Worm (Caenorhabditis elegans) whole organism, L1 larva: ENCODE data around the gene Y48A6B.3.
A peak's percentile ranks its signal among the peaks of the same experiment; 100 is the strongest.

Source experiments
- C04F5.9 ChIP-seq: sonication (generic microtip); optimal IDR thresholded peaks from 2 replicates; lab custom pipeline; 2016; ENCODE audit warnings: missing genetic modification characterization, missing compliant biosample characterization
- C34B4.2 ChIP-seq: sonication (generic microtip); optimal IDR thresholded peaks from 2 replicates; lab custom pipeline; 2017; ENCODE audit warnings: mild to moderate bottlenecking, missing genetic modification characterization, missing compliant biosample characterization
- Y116A8C.19 ChIP-seq: sonication (generic microtip); optimal IDR thresholded peaks from 2 replicates; lab custom pipeline; 2016; ENCODE audit warnings: missing compliant biosample characterization, missing genetic modification characterization, borderline replicate concordance
- aha-1 ChIP-seq: fragments of 150-350 bp; optimal IDR thresholded peaks from 2 replicates; lab custom pipeline; 2014; ENCODE audit warnings: missing biosample characterization, missing genetic modification characterization
- alr-1 ChIP-seq: fragments of 200-800 bp; sonication (Bioruptor generic); optimal IDR thresholded peaks from 2 replicates; lab custom pipeline; 2018; ENCODE audit warnings: borderline replicate concordance, mild to moderate bottlenecking, missing genetic modification characterization, missing compliant biosample characterization
- ceh-90 ChIP-seq: sonication (generic microtip); optimal IDR thresholded peaks from 2 replicates; lab custom pipeline; 2016; ENCODE audit warnings: missing genetic modification characterization, missing compliant biosample characterization
- ces-1 ChIP-seq: fragments of 150-350 bp; optimal IDR thresholded peaks from 2 replicates; lab custom pipeline; 2014; ENCODE audit warnings: missing biosample characterization, missing genetic modification reagents, missing genetic modification characterization
- dsc-1 ChIP-seq: sonication (generic microtip); optimal IDR thresholded peaks from 2 replicates; lab custom pipeline; 2016; ENCODE audit warnings: mild to moderate bottlenecking, missing genetic modification characterization, missing compliant biosample characterization
- efl-3 ChIP-seq: fragments of 200-800 bp; sonication (Bioruptor generic); optimal IDR thresholded peaks from 2 replicates; lab custom pipeline; 2018; ENCODE audit warnings: mild to moderate bottlenecking, missing genetic modification characterization, missing compliant biosample characterization
- egl-13 ChIP-seq: sonication (generic microtip); optimal IDR thresholded peaks from 2 replicates; lab custom pipeline; 2016; ENCODE audit warnings: missing genotype, missing genetic modification reagents, missing genetic modification characterization, missing compliant biosample characterization
- egl-27 ChIP-seq, 2 experiments: fragments of 150-350 bp in 1 of 2; sonication (generic microtip); optimal IDR thresholded peaks; 3 replicates each; lab custom pipeline; 2017 to 2018; ENCODE audit warnings: missing biosample characterization in 2 of 2, missing genetic modification characterization in 2 of 2, missing genetic modification reagents in 2 of 2
- ets-5 ChIP-seq: fragments of 200-800 bp; sonication (Bioruptor generic); IDR thresholded peaks from 2 replicates; pipeline ENCODE4 v1.3.6; 2022; ENCODE audit warnings: missing genetic modification characterization, missing compliant biosample characterization
- fkh-4 ChIP-seq: sonication (generic microtip); optimal IDR thresholded peaks from 2 replicates; lab custom pipeline; 2016; ENCODE audit warnings: missing compliant biosample characterization, missing genetic modification characterization, borderline replicate concordance
- fkh-8 ChIP-seq: sonication (generic microtip); optimal IDR thresholded peaks from 2 replicates; lab custom pipeline; 2016; ENCODE audit warnings: mild to moderate bottlenecking, missing genetic modification characterization, missing compliant biosample characterization
- hpl-2 ChIP-seq: fragments of 150-350 bp; optimal IDR thresholded peaks from 2 replicates; lab custom pipeline; 2014; ENCODE audit warnings: missing biosample characterization, missing genetic modification reagents, missing genetic modification characterization
- isw-1 ChIP-seq: fragments of 200-800 bp; sonication (Bioruptor generic); IDR thresholded peaks from 2 replicates; pipeline ENCODE4 v1.3.6; 2022; ENCODE audit warnings: missing genetic modification characterization, missing compliant biosample characterization
- lin-13 ChIP-seq: fragments of 150-350 bp; optimal IDR thresholded peaks from 2 replicates; lab custom pipeline; 2014; ENCODE audit warnings: missing biosample characterization, missing genetic modification reagents, missing genetic modification characterization
- lin-35 ChIP-seq, 2 experiments: fragments of 150-350 bp; optimal IDR thresholded peaks; 2 replicates each; lab custom pipeline; 2014; ENCODE audit warnings: missing biosample characterization in 2 of 2, missing genetic modification characterization in 2 of 2, missing genetic modification reagents in 2 of 2
- lin-39 ChIP-seq: fragments of 150-350 bp; optimal IDR thresholded peaks from 2 replicates; lab custom pipeline; 2014; ENCODE audit warnings: missing biosample characterization, missing genetic modification reagents, missing genetic modification characterization
- lir-3 ChIP-seq: sonication (generic microtip); optimal IDR thresholded peaks from 2 replicates; lab custom pipeline; 2016; ENCODE audit warnings: mild to moderate bottlenecking, missing genetic modification characterization, moderate library complexity, missing compliant biosample characterization; ENCODE audit not compliant: poor library complexity
- nhr-19 ChIP-seq: fragments of 200-800 bp; sonication (Bioruptor generic); conservative IDR thresholded peaks from 2 replicates; pipeline ENCODE4 v1.3.6; 2022; ENCODE audit warnings: missing genetic modification characterization, missing compliant biosample characterization
- nhr-237 ChIP-seq: fragments of 150-350 bp; optimal IDR thresholded peaks from 2 replicates; lab custom pipeline; 2014; ENCODE audit warnings: missing biosample characterization, missing genetic modification characterization
- nhr-47 ChIP-seq: sonication (generic microtip); optimal IDR thresholded peaks from 2 replicates; lab custom pipeline; 2016; ENCODE audit warnings: mild to moderate bottlenecking, missing genetic modification characterization, moderate library complexity, missing compliant biosample characterization
- nhr-76 ChIP-seq: sonication (generic microtip); optimal IDR thresholded peaks from 2 replicates; lab custom pipeline; 2017; ENCODE audit warnings: missing biosample characterization, missing genetic modification characterization
- nhr-85 ChIP-seq: sonication (generic microtip); peaks from one replicate; lab custom pipeline; 2016; ENCODE audit warnings: missing genetic modification characterization, inconsistent platforms, missing compliant biosample characterization
- pag-3 ChIP-seq: sonication (generic microtip); optimal IDR thresholded peaks from 2 replicates; lab custom pipeline; 2017; ENCODE audit warnings: missing genetic modification characterization, mild to moderate bottlenecking, missing compliant biosample characterization, antibody characterized with exemption, borderline replicate concordance; ENCODE audit not compliant: insufficient read depth
- pax-3 ChIP-seq: fragments of 200-800 bp; sonication (Bioruptor generic); optimal IDR thresholded peaks from 2 replicates; lab custom pipeline; 2018; ENCODE audit warnings: mild to moderate bottlenecking, missing genetic modification characterization, moderate library complexity, missing compliant biosample characterization
- skn-1 ChIP-seq: fragments of 150-350 bp; optimal IDR thresholded peaks from 2 replicates; lab custom pipeline; 2014; ENCODE audit warnings: missing biosample characterization, missing genetic modification characterization
- snpc-4 ChIP-seq: fragments of 150-350 bp; optimal IDR thresholded peaks from 2 replicates; lab custom pipeline; 2014; ENCODE audit warnings: missing biosample characterization, missing genetic modification characterization
- unc-62 ChIP-seq: fragments of 150-350 bp; optimal IDR thresholded peaks from 2 replicates; lab custom pipeline; 2014; ENCODE audit warnings: missing biosample characterization, missing genetic modification reagents, missing genetic modification characterization
- unc-86 ChIP-seq: sonication (generic microtip); optimal IDR thresholded peaks from 2 replicates; lab custom pipeline; 2016; ENCODE audit warnings: missing genetic modification characterization, missing compliant biosample characterization
- unc-98 ChIP-seq: fragments of 200-800 bp; sonication (Bioruptor generic); IDR thresholded peaks from 2 replicates; pipeline ENCODE4 v1.3.6; 2022; ENCODE audit warnings: missing genetic modification characterization, missing compliant biosample characterization
- xbp-1 ChIP-seq: sonication (generic microtip); optimal IDR thresholded peaks from 2 replicates; lab custom pipeline; 2016; ENCODE audit warnings: missing genetic modification characterization, missing compliant biosample characterization
- zag-1 ChIP-seq: fragments of 150-350 bp; optimal IDR thresholded peaks from 2 replicates; lab custom pipeline; 2014; ENCODE audit warnings: missing biosample characterization, missing genetic modification characterization
- zip-4 ChIP-seq: fragments of 200-800 bp; sonication (Bioruptor generic); optimal IDR thresholded peaks from 2 replicates; lab custom pipeline; 2018; ENCODE audit warnings: mild to moderate bottlenecking, missing genetic modification characterization, moderate library complexity, missing compliant biosample characterization

Y48A6B.3 gene

DNA sequence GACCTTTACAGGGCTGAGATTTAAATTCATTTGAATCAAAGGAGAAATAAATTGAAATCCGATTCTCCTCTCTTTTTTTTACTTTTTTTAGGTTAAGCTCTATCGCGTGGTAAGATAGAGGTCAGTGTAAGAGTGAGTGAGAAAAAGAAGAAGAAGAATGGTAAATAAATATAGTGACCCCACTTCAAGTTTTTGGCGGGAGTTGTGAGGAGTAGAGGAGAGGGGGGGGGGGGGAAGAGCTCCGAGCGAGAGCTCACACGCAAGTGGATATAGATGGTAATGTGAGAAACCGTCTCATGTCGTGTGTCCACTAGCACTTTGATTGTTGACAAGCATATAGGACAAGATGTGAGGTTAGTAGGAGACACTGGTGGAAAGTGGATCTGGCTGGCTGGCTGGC, 41.0 kb upstream of the Y48A6B.3 start, which contains the start of gene W05B2.2:
W05B2.2 (minus strand) TSS at position 101 of the 400 bp plus-strand sequence.
- TF ChIP-seq lin-35 (GFP tag; optimal IDR thresholded peaks at IDR 0.05; lab: Kevin White, UChicago) (no peak), dsc-1 (tag; lab: Kevin White, UChicago) (no peak), isw-1 (GFP tag; lab: Robert Waterston, UW) (no peak), C04F5.9 (tag; lab: Kevin White, UChicago) (no peak), fkh-4 (tag; lab: Kevin White, UChicago) (no peak), unc-98 (GFP tag; lab: Robert Waterston, UW) (no peak), C34B4.2 (tag; lab: Kevin White, UChicago) (no peak), egl-13 (tag; lab: Kevin White, UChicago) (no peak), nhr-19 (GFP tag; lab: Robert Waterston, UW) (no peak), ceh-90 (tag; lab: Kevin White, UChicago) (no peak)

DNA sequence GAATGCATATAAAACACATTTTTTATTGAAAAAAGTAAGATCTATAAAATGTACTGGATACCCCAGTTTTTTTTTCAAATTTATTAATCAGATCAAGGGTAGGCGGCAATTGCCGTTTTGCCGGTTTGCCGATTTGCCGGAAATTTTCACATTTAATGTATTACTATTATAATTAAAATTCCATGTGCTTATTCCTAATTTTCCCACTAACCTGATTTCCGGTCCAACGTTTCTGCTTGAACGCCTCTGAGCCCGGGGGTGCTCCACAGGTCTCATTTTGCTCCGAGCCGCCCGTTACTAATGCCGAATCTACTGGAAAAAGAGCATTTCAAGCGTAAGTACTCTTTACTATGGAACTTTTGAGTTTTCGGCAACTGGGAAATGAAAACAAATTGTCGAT, 38.4 kb upstream of the Y48A6B.3 start, which contains the start of gene dhc-4:
dhc-4 (plus strand) TSS at position 301 of the 400 bp plus-strand sequence.
- TF ChIP-seq snpc-4 (tag; lab: Kevin White, UChicago) (no peak), unc-62 (GFP tag; lab: Kevin White, UChicago) (no peak), nhr-47 (no peak), nhr-85 (tag; lab: Kevin White, UChicago) (no peak), lin-39 (tag; lab: Kevin White, UChicago) (no peak), unc-98 (GFP tag; lab: Robert Waterston, UW) (no peak), zag-1 (tag; lab: Kevin White, UChicago) (no peak), nhr-237 (no peak), lin-13 (GFP tag; lab: Kevin White, UChicago) (no peak)

ce11 chrIII:10976580-10976979, 31.4 kb upstream of the Y48A6B.3 start:
- peak; percentile 41 for TF ChIP-seq snpc-4 (tag; lab: Kevin White, UChicago)
- no peak for TF ChIP-seq lin-13 (GFP tag; lab: Kevin White, UChicago)
- TF ChIP-seq nhr-85 (tag; lab: Kevin White, UChicago) = peak; percentile 60
- TF ChIP-seq, all 84 proteins: peak for 2

ce11 chrIII:10981555-10981954, 26.5 kb upstream of the Y48A6B.3 start:
- no peak for TF ChIP-seq fkh-8 (tag; lab: Kevin White, UChicago)
- TF ChIP-seq egl-27 (tag; optimal IDR thresholded peaks at IDR 0.05; lab: Kevin White, UChicago) = no peak
- no peak for TF ChIP-seq hpl-2 (GFP tag; lab: Kevin White, UChicago)
- no peak for TF ChIP-seq aha-1
- no peak for TF ChIP-seq nhr-76 (tag; lab: Kevin White, UChicago)
- no peak for TF ChIP-seq efl-3 (GFP tag; lab: Kevin White, UChicago)
- TF ChIP-seq ets-5 (GFP tag; lab: Robert Waterston, UW) = no peak
- no peak for TF ChIP-seq alr-1
- TF ChIP-seq nhr-47 = no peak
- no peak for TF ChIP-seq ces-1 (GFP tag; lab: Kevin White, UChicago)
- TF ChIP-seq unc-86 = no peak
- no peak for TF ChIP-seq pax-3
- no peak for TF ChIP-seq Y116A8C.19
- TF ChIP-seq lir-3 = no peak
- no peak for TF ChIP-seq xbp-1 (tag; lab: Kevin White, UChicago)
- TF ChIP-seq fkh-4 (tag; lab: Kevin White, UChicago) = no peak
- no peak for TF ChIP-seq nhr-237
- no peak for TF ChIP-seq zip-4
- TF ChIP-seq skn-1 (tag; lab: Kevin White, UChicago) = no peak
- no peak for TF ChIP-seq pag-3 (tag; lab: Kevin White, UChicago)
